Worm (Caenorhabditis elegans): ENCODE data around the gene Y62E10A.3.

DNA sequence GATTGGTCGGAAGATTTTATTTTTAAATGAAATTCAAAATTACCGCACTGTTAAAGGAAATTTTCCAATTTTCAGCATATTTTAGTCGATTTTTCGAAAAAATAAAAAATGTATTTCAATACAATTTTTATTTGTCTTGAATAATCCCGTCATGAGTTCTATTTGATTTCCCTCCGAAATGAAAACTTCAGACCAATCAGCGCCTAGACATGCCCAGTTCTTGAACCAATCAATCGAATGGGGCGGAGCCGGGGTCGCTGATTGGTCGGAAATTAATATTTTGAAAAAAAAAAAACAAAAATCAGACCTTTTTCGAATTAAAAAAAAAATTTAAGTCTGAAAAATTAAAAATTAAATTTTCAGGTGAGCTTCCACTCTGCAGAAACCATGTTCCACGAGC is 50.4 kb downstream of the Y62E10A.3 start:
- TF ChIP-seq lin-26 (GFP tag; IDR thresholded peaks at IDR 0.05), result no peak
- no peak for TF ChIP-seq F49E8.2 (tag; optimal IDR thresholded peaks at IDR 0.05; ENCODE audit: insufficient read depth)
- no peak for TF ChIP-seq dpl-1 (GFP tag; optimal IDR thresholded peaks at IDR 0.05)
- no peak for TF ChIP-seq him-1 (tag; optimal IDR thresholded peaks at IDR 0.05)
- TF ChIP-seq madf-3 (GFP tag; IDR thresholded peaks at IDR 0.05), result no peak
- TF ChIP-seq nhr-120 (GFP tag; IDR thresholded peaks at IDR 0.05), result no peak
- TF ChIP-seq Y53G8AR.9 (GFP tag; conservative IDR thresholded peaks at IDR 0.05), result no peak
- TF ChIP-seq ceh-100 (GFP tag; IDR thresholded peaks at IDR 0.05), result no peak
- no peak for TF ChIP-seq sea-2 (GFP tag; IDR thresholded peaks at IDR 0.05)
